Worm (Caenorhabditis elegans): Measurements from ENCODE around the gene F36H5.18.

- TF ChIP-seq tbx-11 (GFP tag; IDR thresholded peaks at IDR 0.05) (no peak), flt-1 (GFP tag; IDR thresholded peaks at IDR 0.05) (no peak), B0310.2 (tag; optimal IDR thresholded peaks at IDR 0.05) (no peak), ama-1 (optimal IDR thresholded peaks at IDR 0.05) (no peak), scrt-1 (GFP tag; IDR thresholded peaks at IDR 0.05) (no peak), hnd-1 (tag; optimal IDR thresholded peaks at IDR 0.05) (no peak), ets-7 (tag; optimal IDR thresholded peaks at IDR 0.05) (no peak)
These were observed 34.0 kb upstream of the F36H5.18 start, which contains the start of gene F45C12.17 for ce11 chrII:1725735-1726134.
